Fruit fly (Drosophila melanogaster) whole organism, embryonic: ENCODE results near the gene Cmtr1.

Experiments
- CG10147 ChIP-seq: fragments of 200-800 bp; sonication (Bioruptor generic); optimal IDR thresholded peaks from 2 replicates; lab custom pipeline; 2019; ENCODE audit warnings: missing biosample characterization, mild to moderate bottlenecking, missing genetic modification characterization, moderate library complexity
- CG1233 ChIP-seq: fragments of 200-800 bp; sonication (Bioruptor generic); optimal IDR thresholded peaks from 4 replicates; lab custom pipeline; 2018; ENCODE audit warnings: missing biosample characterization, mild to moderate bottlenecking, missing genetic modification characterization
- CG12659 ChIP-seq: fragments of 200-800 bp; sonication (Bioruptor generic); optimal IDR thresholded peaks from 3 replicates; lab custom pipeline; 2017; ENCODE audit warnings: mild to moderate bottlenecking, missing biosample characterization, missing genetic modification reagents, missing genetic modification characterization
- CG13287 ChIP-seq: fragments of 200-800 bp; sonication (Bioruptor generic); IDR thresholded peaks from 2 replicates; pipeline ENCODE4 v1.3.6; 2022; ENCODE audit warnings: missing biosample characterization, missing genetic modification characterization; ENCODE audit not compliant: partially characterized antibody
- CG15479 ChIP-seq: fragments of 200-800 bp; sonication (Bioruptor generic); optimal IDR thresholded peaks from 3 replicates; lab custom pipeline; 2019; ENCODE audit warnings: missing biosample characterization, mild to moderate bottlenecking, missing genetic modification characterization, moderate library complexity
- CG15514 ChIP-seq: fragments of 200-800 bp; sonication (Bioruptor generic); optimal IDR thresholded peaks from 3 replicates; lab custom pipeline; 2017; ENCODE audit warnings: missing biosample characterization, missing genetic modification characterization, mild to moderate bottlenecking, moderate library complexity, missing genetic modification reagents
- CG16863 ChIP-seq: fragments of 200-800 bp; sonication (Bioruptor generic); optimal IDR thresholded peaks from 3 replicates; lab custom pipeline; 2016; ENCODE audit warnings: missing biosample characterization, missing genetic modification characterization
- CG17186 ChIP-seq: fragments of 200-800 bp; sonication (Bioruptor generic); optimal IDR thresholded peaks from 3 replicates; lab custom pipeline; 2017; ENCODE audit warnings: missing biosample characterization, missing genetic modification reagents, missing genetic modification characterization
- CG2120 ChIP-seq: fragments of 200-800 bp; sonication (Bioruptor generic); optimal IDR thresholded peaks from 3 replicates; lab custom pipeline; 2016; ENCODE audit warnings: missing biosample characterization, missing genetic modification characterization
- CG2875 ChIP-seq: fragments of 200-800 bp; sonication (Bioruptor generic); optimal IDR thresholded peaks from 2 replicates; lab custom pipeline; 2017; ENCODE audit warnings: missing biosample characterization, mild to moderate bottlenecking, missing genetic modification characterization, missing genetic modification reagents
- CG31388 ChIP-seq: fragments of 200-800 bp; sonication (Bioruptor generic); optimal IDR thresholded peaks from 2 replicates; lab custom pipeline; 2016; ENCODE audit warnings: missing biosample characterization, missing genetic modification characterization
- CG32772 ChIP-seq: fragments of 200-800 bp; sonication (Bioruptor generic); IDR thresholded peaks from 2 replicates; pipeline ENCODE4 v1.3.6; 2022; ENCODE audit warnings: missing biosample characterization, missing genetic modification characterization
- CG3847 ChIP-seq: fragments of 200-800 bp; sonication (Bioruptor generic); IDR thresholded peaks from 2 replicates; pipeline ENCODE4 v1.3.6; 2022; ENCODE audit warnings: missing biosample characterization, missing genetic modification characterization
- CG42726 ChIP-seq: fragments of 200-800 bp; sonication (Bioruptor generic); IDR thresholded peaks from 2 replicates; pipeline ENCODE4 v1.3.6; 2022; ENCODE audit warnings: missing biosample characterization, missing genetic modification characterization; ENCODE audit not compliant: partially characterized antibody
- CG4360 ChIP-seq: fragments of 200-800 bp; sonication (Bioruptor generic); IDR thresholded peaks from 2 replicates; pipeline ENCODE4 v1.3.6; 2022; ENCODE audit warnings: missing biosample characterization, missing genetic modification characterization
- CG7745 ChIP-seq: fragments of 200-800 bp; sonication (Bioruptor generic); optimal IDR thresholded peaks from 2 replicates; lab custom pipeline; 2018; ENCODE audit warnings: missing biosample characterization, mild to moderate bottlenecking, missing genetic modification characterization, moderate library complexity
- CG7786 ChIP-seq: fragments of 200-800 bp; sonication (Bioruptor generic); optimal IDR thresholded peaks from 2 replicates; lab custom pipeline; 2016; ENCODE audit warnings: missing biosample characterization, missing genetic modification characterization
- CG8478 ChIP-seq: fragments of >200 bp; optimal IDR thresholded peaks from 2 replicates; lab custom pipeline; 2018
- CG9215 ChIP-seq: fragments of 200-800 bp; sonication (Bioruptor generic); IDR thresholded peaks from 2 replicates; pipeline ENCODE4 v1.3.6; 2022; ENCODE audit warnings: missing biosample characterization, missing genetic modification characterization
- CHES-1-like ChIP-seq: fragments of 200-800 bp; sonication (Bioruptor generic); optimal IDR thresholded peaks from 2 replicates; lab custom pipeline; 2016; ENCODE audit warnings: missing biosample characterization, missing genetic modification characterization
- Chrac-16 ChIP-seq: fragments of 200-800 bp; sonication (Bioruptor generic); optimal IDR thresholded peaks from 3 replicates; lab custom pipeline; 2016; ENCODE audit warnings: missing biosample characterization, missing genetic modification characterization
- Dad ChIP-seq: fragments of 200-800 bp; sonication (Bioruptor generic); optimal IDR thresholded peaks from 3 replicates; lab custom pipeline; 2016; ENCODE audit warnings: missing biosample characterization, missing genetic modification characterization
- E2f1 ChIP-seq: fragments of 200-800 bp; sonication (Bioruptor generic); IDR thresholded peaks from 2 replicates; pipeline ENCODE4 v1.3.6; 2022; ENCODE audit warnings: missing biosample characterization, missing genetic modification characterization
- Ets65A ChIP-seq: fragments of 200-800 bp; sonication (Bioruptor generic); peaks from one replicate; lab custom pipeline; 2016; ENCODE audit warnings: missing biosample characterization, missing genetic modification characterization
- HLH4C ChIP-seq: fragments of 200-800 bp; sonication (Bioruptor generic); IDR thresholded peaks from 3 replicates; pipeline ENCODE4 v1.3.6; 2022; ENCODE audit warnings: missing biosample characterization, missing genetic modification characterization; ENCODE audit not compliant: partially characterized antibody
- Meics ChIP-seq: fragments of 200-800 bp; sonication (Bioruptor generic); optimal IDR thresholded peaks from 2 replicates; lab custom pipeline; 2017; ENCODE audit warnings: missing biosample characterization, mild to moderate bottlenecking, missing genetic modification characterization
- Myb ChIP-seq: fragments of 200-800 bp; sonication (Bioruptor generic); optimal IDR thresholded peaks from 2 replicates; lab custom pipeline; 2016; ENCODE audit warnings: missing biosample characterization, missing genetic modification characterization
- Side ChIP-seq: fragments of 200-800 bp; sonication (Bioruptor generic); optimal IDR thresholded peaks from 2 replicates; lab custom pipeline; 2016; ENCODE audit warnings: missing biosample characterization, missing genetic modification characterization
- Trl ChIP-seq, 3 experiments: fragments of >200 bp in 2 of 3; fragments of 200-800 bp in 1 of 3; sonication (Bioruptor generic) in 1 of 3; optimal IDR thresholded peaks; 2 replicates in 1 of 3; 3 replicates in 2 of 3; lab custom pipeline; 2016 to 2017; ENCODE audit warnings: missing biosample characterization in 1 of 3, missing genetic modification characterization in 1 of 3
- ara ChIP-seq: fragments of 200-800 bp; sonication (Bioruptor generic); IDR thresholded peaks from 2 replicates; pipeline ENCODE4 v1.3.6; 2022; ENCODE audit warnings: missing biosample characterization, missing genetic modification characterization
- ash1 ChIP-seq: fragments of 200-800 bp; sonication (Bioruptor generic); optimal IDR thresholded peaks from 2 replicates; lab custom pipeline; 2018; ENCODE audit warnings: missing biosample characterization, mild to moderate bottlenecking, missing genetic modification characterization
- chinmo ChIP-seq: fragments of 200-800 bp; sonication (Bioruptor generic); IDR thresholded peaks from 4 replicates; pipeline ENCODE4 v1.3.6; 2022; ENCODE audit warnings: missing biosample characterization, missing genetic modification characterization; ENCODE audit not compliant: partially characterized antibody
- dm ChIP-seq: fragments of 200-800 bp; sonication (Bioruptor generic); optimal IDR thresholded peaks from 3 replicates; lab custom pipeline; 2016; ENCODE audit warnings: missing biosample characterization, missing genetic modification characterization
- dpn ChIP-seq, 2 experiments: fragments of 200-800 bp; sonication (Bioruptor generic); optimal IDR thresholded peaks; 3 replicates each; lab custom pipeline; 2016; ENCODE audit warnings: missing biosample characterization in 2 of 2, missing genetic modification characterization in 2 of 2
- gfzf ChIP-seq: fragments of 200-800 bp; sonication (Bioruptor generic); optimal IDR thresholded peaks from 2 replicates; lab custom pipeline; 2016; ENCODE audit warnings: missing biosample characterization, mild to moderate bottlenecking, missing genetic modification characterization, moderate library complexity
- kay ChIP-seq: fragments of 200-800 bp; sonication (Bioruptor generic); optimal IDR thresholded peaks from 2 replicates; lab custom pipeline; 2016; ENCODE audit warnings: missing biosample characterization, missing genetic modification characterization
- maf-S ChIP-seq: fragments of 200-800 bp; sonication (Bioruptor generic); optimal IDR thresholded peaks from 2 replicates; lab custom pipeline; 2016; ENCODE audit warnings: missing biosample characterization, missing genetic modification characterization
- pzg ChIP-seq: fragments of 200-800 bp; sonication (Bioruptor generic); optimal IDR thresholded peaks from 3 replicates; lab custom pipeline; 2018; ENCODE audit warnings: missing biosample characterization, mild to moderate bottlenecking, missing genetic modification characterization, moderate library complexity
- row ChIP-seq: fragments of 200-800 bp; sonication (Bioruptor generic); IDR thresholded peaks from 3 replicates; pipeline ENCODE4 v1.3.6; 2022; ENCODE audit warnings: missing biosample characterization, missing genetic modification characterization
- shn ChIP-seq: fragments of 200-800 bp; sonication (Bioruptor generic); optimal IDR thresholded peaks from 3 replicates; lab custom pipeline; 2016; ENCODE audit warnings: missing biosample characterization, missing genetic modification characterization
- so ChIP-seq: fragments of 200-800 bp; sonication (Bioruptor generic); IDR thresholded peaks from 3 replicates; pipeline ENCODE4 v1.3.6; 2022; ENCODE audit warnings: missing biosample characterization, missing genetic modification characterization
- sqz ChIP-seq: fragments of 200-800 bp; sonication (Bioruptor generic); optimal IDR thresholded peaks from 3 replicates; lab custom pipeline; 2018; ENCODE audit warnings: missing biosample characterization, mild to moderate bottlenecking, missing genetic modification characterization
- stwl ChIP-seq: fragments of 200-800 bp; sonication (Bioruptor generic); optimal IDR thresholded peaks from 3 replicates; lab custom pipeline; 2018; ENCODE audit warnings: missing biosample characterization, mild to moderate bottlenecking, missing genetic modification characterization, moderate library complexity
- tin ChIP-seq: fragments of 200-800 bp; sonication (Bioruptor generic); optimal IDR thresholded peaks from 3 replicates; lab custom pipeline; 2016; ENCODE audit warnings: missing biosample characterization, missing genetic modification characterization
- unc-4 ChIP-seq: fragments of 200-800 bp; sonication (Bioruptor generic); IDR thresholded peaks from 2 replicates; pipeline ENCODE4 v1.3.6; 2022; ENCODE audit warnings: missing biosample characterization, missing genetic modification characterization; ENCODE audit not compliant: partially characterized antibody
- vfl ChIP-seq: fragments of 200-800 bp; sonication (Bioruptor generic); optimal IDR thresholded peaks from 2 replicates; lab custom pipeline; 2016; ENCODE audit warnings: missing biosample characterization, missing genetic modification characterization
- vnd ChIP-seq: fragments of 200-800 bp; sonication (Bioruptor generic); IDR thresholded peaks from 3 replicates; pipeline ENCODE4 v1.3.6; 2022; ENCODE audit warnings: missing biosample characterization, missing genetic modification characterization; ENCODE audit not compliant: partially characterized antibody
- zfh2 ChIP-seq: fragments of 200-800 bp; sonication (Bioruptor generic); optimal IDR thresholded peaks from 2 replicates; lab custom pipeline; 2016; ENCODE audit warnings: missing biosample characterization, missing genetic modification characterization

Gene Cmtr1

DNA sequence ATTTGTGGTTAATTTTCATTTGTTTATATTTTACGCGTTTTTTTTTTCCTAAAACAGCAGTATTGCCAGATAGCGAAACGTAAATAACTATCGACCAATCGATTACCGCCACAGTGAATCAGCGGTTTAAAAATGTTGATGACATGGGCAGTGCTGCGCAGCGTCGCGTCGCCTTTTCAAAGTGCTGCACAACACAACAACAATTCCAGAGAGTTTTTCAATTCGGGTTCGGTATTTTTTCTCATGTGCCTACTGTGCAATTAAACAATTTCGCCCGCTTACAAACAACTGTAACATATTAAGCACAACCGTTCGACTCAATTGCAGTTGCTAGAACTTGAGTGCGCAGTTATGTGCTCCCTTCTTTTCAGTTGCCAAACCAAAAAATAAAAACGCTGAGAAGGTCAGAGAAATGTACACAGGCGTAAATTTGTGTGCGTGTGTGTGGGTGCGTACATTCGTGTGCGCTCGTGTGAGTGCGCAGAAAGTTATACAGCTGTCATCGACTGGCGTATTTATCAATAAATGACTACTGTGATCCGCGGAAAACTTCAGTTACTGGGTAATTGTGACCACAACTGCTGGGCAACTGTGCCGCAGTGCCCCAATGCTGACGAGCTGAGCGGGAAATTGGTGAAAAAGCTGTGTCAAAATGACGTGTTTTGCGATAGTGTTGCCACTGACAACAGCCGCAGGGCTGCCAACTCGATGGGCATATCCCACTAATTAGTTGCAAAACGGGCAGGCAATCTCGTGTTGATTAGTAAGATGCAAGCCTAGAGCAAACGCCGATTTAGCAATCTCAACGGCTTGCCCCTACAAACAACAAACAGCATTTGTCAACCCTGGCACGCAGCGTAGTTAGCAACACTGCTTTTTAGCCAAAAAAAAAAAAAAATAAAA is 16.3 kb upstream of the Cmtr1 start, which contains the start of the genes tyf and Tip60 (continued):
- TF ChIP-seq CG1233 (GFP tag; lab: Kevin White, UChicago) (no peak), CG13287 (GFP tag; lab: Robert Waterston, UW) (peak; percentile 52), dpn (GFP tag; optimal IDR thresholded peaks at IDR 0.05; lab: Kevin White, UChicago) (peak in 1 of 2 experiments; percentile 34), CG2120 (GFP tag; lab: Kevin White, UChicago) (peak; percentile 56), CG7786 (GFP tag; lab: Kevin White, UChicago) (peak; percentile 40), CHES-1-like (peak; percentile 40), vfl (GFP tag; lab: Kevin White, UChicago) (peak; percentile 12), kay (peak; percentile 42), Dad (GFP tag; lab: Kevin White, UChicago) (no peak), CG9215 (GFP tag; lab: Robert Waterston, UW) (no peak), chinmo (GFP tag; lab: Robert Waterston, UW) (peak; percentile 67; the same call in 1 of the 4 replicates), CG16863 (GFP tag; lab: Kevin White, UChicago) (no peak), CG3847 (GFP tag; lab: Robert Waterston, UW) (peak; percentile 53), Ets65A (GFP tag; lab: Kevin White, UChicago) (peak; percentile 92), CG7745 (tag; lab: Kevin White, UChicago) (no peak), sqz (GFP tag; lab: Kevin White, UChicago) (peak; percentile 81), HLH4C (peak; percentile 67), CG17186 (GFP tag; lab: Kevin White, UChicago) (peak; percentile 41), Myb (peak; percentile 62), ash1 (GFP tag; lab: Kevin White, UChicago) (no peak), CG12659 (GFP tag; lab: Kevin White, UChicago) (peak; percentile 35), maf-S (GFP tag; lab: Kevin White, UChicago) (peak; percentile 27), dm (GFP tag; lab: Kevin White, UChicago) (peak; percentile 29), CG8478 (lab: Kevin White, UChicago) (peak; percentile 56), Meics (GFP tag; lab: Kevin White, UChicago) (no peak), Side (GFP tag; lab: Kevin White, UChicago) (no peak), CG31388 (GFP tag; lab: Kevin White, UChicago) (no peak), CG15479 (GFP tag; lab: Kevin White, UChicago) (peak; percentile 69), row (peak; percentile 47), ara (GFP tag; lab: Robert Waterston, UW) (no peak), E2f1 (GFP tag; lab: Robert Waterston, UW) (no peak), zfh2 (peak; percentile 47), pzg (GFP tag; lab: Kevin White, UChicago) (peak; percentile 66), CG2875 (no peak), CG10147 (no peak), Trl (optimal IDR thresholded peaks at IDR 0.05; lab: Kevin White, UChicago) (no peak), Trl (GFP tag; optimal IDR thresholded peaks at IDR 0.05; lab: Kevin White, UChicago) (peak; percentile 27), so (GFP tag; lab: Robert Waterston, UW) (0 out of 3 replicates have a peak, but pooled peaks have one; percentile 47), CG15514 (GFP tag; lab: Kevin White, UChicago) (peak; percentile 45), CG42726 (GFP tag; lab: Robert Waterston, UW) (peak; percentile 31; the same call in 1 of the 2 replicates), unc-4 (GFP tag; lab: Robert Waterston, UW) (peak; percentile 57), gfzf (GFP tag; lab: Kevin White, UChicago) (peak; percentile 46), vnd (GFP tag; lab: Robert Waterston, UW) (peak; percentile 43; the same call in 2 of the 3 replicates), tin (GFP tag; lab: Kevin White, UChicago) (peak; percentile 11), CG4360 (GFP tag; lab: Robert Waterston, UW) (peak; percentile 52; the same call in 1 of the 2 replicates), CG32772 (GFP tag; lab: Robert Waterston, UW) (peak; percentile 51; the same call in 1 of the 2 replicates), Chrac-16 (GFP tag; lab: Kevin White, UChicago) (no peak), shn (GFP tag; lab: Kevin White, UChicago) (peak; percentile 20), stwl (tag; lab: Kevin White, UChicago) (peak; percentile 78)
